Fruit fly (Drosophila melanogaster) whole organism, embryonic: ENCODE data around the gene SsRbeta.
A peak's percentile ranks its signal among the peaks of the same experiment; 100 is the strongest.

ENCODE experiments used
- ATbp ChIP-seq: fragments of 200-800 bp; sonication (Bioruptor generic); optimal IDR thresholded peaks from 2 replicates; lab custom pipeline; 2017; ENCODE audit warnings: missing biosample characterization, mild to moderate bottlenecking, missing genetic modification characterization, missing genetic modification reagents
- Aef1 ChIP-seq: fragments of 200-800 bp; sonication (Bioruptor generic); IDR thresholded peaks from 3 replicates; pipeline ENCODE4 v1.3.6; 2022; ENCODE audit warnings: missing biosample characterization, missing genetic modification characterization
- Asciz ChIP-seq: fragments of 200-800 bp; sonication (Bioruptor generic); optimal IDR thresholded peaks from 2 replicates; lab custom pipeline; 2017; ENCODE audit warnings: missing biosample characterization, mild to moderate bottlenecking, missing genetic modification characterization, missing genetic modification reagents
- C15 ChIP-seq: fragments of 200-800 bp; sonication (Bioruptor generic); IDR thresholded peaks from 3 replicates; pipeline ENCODE4 v1.3.6; 2022; ENCODE audit warnings: missing biosample characterization, missing genetic modification characterization
- CG11456 ChIP-seq: fragments of 200-800 bp; sonication (Bioruptor generic); IDR thresholded peaks from 3 replicates; pipeline ENCODE4 v1.3.6; 2022; ENCODE audit warnings: missing biosample characterization, missing genetic modification characterization
- CG11504 ChIP-seq: fragments of 200-800 bp; sonication (Bioruptor generic); optimal IDR thresholded peaks from 3 replicates; lab custom pipeline; 2019; ENCODE audit warnings: missing biosample characterization, mild to moderate bottlenecking, missing genetic modification characterization, moderate library complexity
- CG14860 ChIP-seq: fragments of 200-800 bp; sonication (Bioruptor generic); IDR thresholded peaks from 3 replicates; pipeline ENCODE4 v1.3.6; 2022; ENCODE audit warnings: missing biosample characterization, missing genetic modification characterization; ENCODE audit not compliant: partially characterized antibody
- CG15601 ChIP-seq: fragments of 200-800 bp; sonication (Bioruptor generic); optimal IDR thresholded peaks from 3 replicates; lab custom pipeline; 2019; ENCODE audit warnings: missing biosample characterization, mild to moderate bottlenecking, missing genetic modification characterization, moderate library complexity
- CG17361 ChIP-seq: fragments of 200-800 bp; sonication (Bioruptor generic); IDR thresholded peaks from 3 replicates; pipeline ENCODE4 v1.3.6; 2022; ENCODE audit warnings: missing biosample characterization, missing genetic modification characterization
- CG2712 ChIP-seq: fragments of 200-800 bp; optimal IDR thresholded peaks from 3 replicates; lab custom pipeline; 2019; ENCODE audit warnings: missing biosample characterization, mild to moderate bottlenecking, missing genetic modification characterization, moderate library complexity
- CG31441 ChIP-seq: fragments of 200-800 bp; sonication (Bioruptor generic); IDR thresholded peaks from 2 replicates; pipeline ENCODE4 v1.3.6; 2022; ENCODE audit warnings: missing biosample characterization, missing genetic modification characterization
- CG32772 ChIP-seq: fragments of 200-800 bp; sonication (Bioruptor generic); IDR thresholded peaks from 2 replicates; pipeline ENCODE4 v1.3.6; 2022; ENCODE audit warnings: missing biosample characterization, missing genetic modification characterization
- CG4328 ChIP-seq: fragments of 200-800 bp; sonication (Bioruptor generic); optimal IDR thresholded peaks from 3 replicates; lab custom pipeline; 2017; ENCODE audit warnings: missing biosample characterization, missing genetic modification reagents, missing genetic modification characterization
- CG6654 ChIP-seq: fragments of 200-800 bp; sonication (Bioruptor generic); optimal IDR thresholded peaks from 2 replicates; lab custom pipeline; 2017; ENCODE audit warnings: missing biosample characterization, mild to moderate bottlenecking, missing genetic modification characterization
- CG7963 ChIP-seq: fragments of 200-800 bp; sonication (Bioruptor generic); IDR thresholded peaks from 3 replicates; pipeline ENCODE4 v1.3.6; 2022; ENCODE audit warnings: missing biosample characterization, missing genetic modification characterization; ENCODE audit not compliant: partially characterized antibody
- CG9437 ChIP-seq: fragments of 200-800 bp; sonication (Bioruptor generic); optimal IDR thresholded peaks from 2 replicates; lab custom pipeline; 2018; ENCODE audit warnings: missing biosample characterization, mild to moderate bottlenecking, missing genetic modification characterization
- CG9817 ChIP-seq: fragments of 200-800 bp; sonication (Bioruptor generic); optimal IDR thresholded peaks from 2 replicates; lab custom pipeline; 2018; ENCODE audit warnings: missing biosample characterization, mild to moderate bottlenecking, missing genetic modification characterization, moderate library complexity
- Dad ChIP-seq: fragments of 200-800 bp; sonication (Bioruptor generic); optimal IDR thresholded peaks from 3 replicates; lab custom pipeline; 2016; ENCODE audit warnings: missing biosample characterization, missing genetic modification characterization
- E2f1 ChIP-seq: fragments of 200-800 bp; sonication (Bioruptor generic); IDR thresholded peaks from 2 replicates; pipeline ENCODE4 v1.3.6; 2022; ENCODE audit warnings: missing biosample characterization, missing genetic modification characterization
- Ets65A ChIP-seq: fragments of 200-800 bp; sonication (Bioruptor generic); peaks from one replicate; lab custom pipeline; 2016; ENCODE audit warnings: missing biosample characterization, missing genetic modification characterization
- Fer2 ChIP-seq: fragments of 200-800 bp; sonication (Bioruptor generic); optimal IDR thresholded peaks from 2 replicates; lab custom pipeline; 2018; ENCODE audit warnings: missing biosample characterization, mild to moderate bottlenecking, missing genetic modification characterization, moderate library complexity
- HLH3B ChIP-seq: fragments of 200-800 bp; sonication (Bioruptor generic); IDR thresholded peaks from 2 replicates; pipeline ENCODE4 v1.3.6; 2022; ENCODE audit warnings: missing biosample characterization, missing genetic modification characterization
- HmgZ ChIP-seq: fragments of 200-800 bp; sonication (Bioruptor generic); optimal IDR thresholded peaks from 2 replicates; lab custom pipeline; 2018; ENCODE audit warnings: missing biosample characterization, mild to moderate bottlenecking, missing genetic modification characterization
- Hr3 ChIP-seq: fragments of 200-800 bp; sonication (Bioruptor generic); optimal IDR thresholded peaks from 3 replicates; lab custom pipeline; 2016; ENCODE audit warnings: missing biosample characterization, missing genetic modification characterization
- Hr51 ChIP-seq, 2 experiments: fragments of 200-800 bp; sonication (Bioruptor generic); optimal IDR thresholded peaks; 2 replicates in 1 of 2; 3 replicates in 1 of 2; lab custom pipeline; 2016 to 2018; ENCODE audit warnings: missing biosample characterization in 2 of 2, missing genetic modification characterization in 2 of 2, mild to moderate bottlenecking in 1 of 2, moderate library complexity in 1 of 2
- Mad ChIP-seq: fragments of 200-800 bp; sonication (Bioruptor generic); optimal IDR thresholded peaks from 2 replicates; lab custom pipeline; 2016; ENCODE audit warnings: missing biosample characterization, missing genetic modification characterization
- Med ChIP-seq: fragments of 200-800 bp; sonication (Bioruptor generic); peaks from one replicate; lab custom pipeline; 2016; ENCODE audit warnings: missing biosample characterization, missing genetic modification characterization, mild to moderate bottlenecking, inconsistent platforms, moderate library complexity
- NK7.1 ChIP-seq: fragments of 200-800 bp; sonication (Bioruptor generic); optimal IDR thresholded peaks from 3 replicates; lab custom pipeline; 2016; ENCODE audit warnings: missing biosample characterization, missing genetic modification characterization
- Sox102F ChIP-seq: fragments of 200-800 bp; sonication (Bioruptor generic); optimal IDR thresholded peaks from 2 replicates; lab custom pipeline; 2018; ENCODE audit warnings: missing biosample characterization, mild to moderate bottlenecking, missing genetic modification characterization, moderate library complexity
- Sry-δ ChIP-seq: fragments of 200-800 bp; sonication (Bioruptor generic); optimal IDR thresholded peaks from 2 replicates; lab custom pipeline; 2016; ENCODE audit warnings: missing biosample characterization, missing genetic modification characterization
- Xrp1 ChIP-seq: fragments of 200-800 bp; sonication (Bioruptor generic); IDR thresholded peaks from 2 replicates; pipeline ENCODE4 v1.3.6; 2022; ENCODE audit warnings: missing biosample characterization, missing genetic modification characterization
- ase ChIP-seq: fragments of 200-800 bp; sonication (Bioruptor generic); IDR thresholded peaks from 3 replicates; pipeline ENCODE4 v1.3.6; 2022; ENCODE audit warnings: missing biosample characterization, missing genetic modification characterization
- bsh ChIP-seq, 2 experiments: fragments of 200-800 bp; sonication (Bioruptor generic); optimal IDR thresholded peaks; 2 replicates each; lab custom pipeline; 2017 to 2018; ENCODE audit warnings: mild to moderate bottlenecking in 2 of 2, missing biosample characterization in 2 of 2, missing genetic modification characterization in 2 of 2, moderate library complexity in 1 of 2
- eyg ChIP-seq: fragments of 200-800 bp; sonication (Bioruptor generic); optimal IDR thresholded peaks from 3 replicates; lab custom pipeline; 2016; ENCODE audit warnings: missing biosample characterization, missing genetic modification characterization
- gem ChIP-seq: fragments of 200-800 bp; sonication (Bioruptor generic); optimal IDR thresholded peaks from 2 replicates; lab custom pipeline; 2019; ENCODE audit warnings: missing biosample characterization, mild to moderate bottlenecking, missing genetic modification characterization, moderate library complexity
- grau ChIP-seq: fragments of 200-800 bp; optimal IDR thresholded peaks from 3 replicates; lab custom pipeline; 2019; ENCODE audit warnings: missing biosample characterization, mild to moderate bottlenecking, missing genetic modification characterization, moderate library complexity
- grn ChIP-seq: fragments of 200-800 bp; sonication (Bioruptor generic); optimal IDR thresholded peaks from 3 replicates; lab custom pipeline; 2017; ENCODE audit warnings: missing biosample characterization, missing genetic modification characterization
- ham ChIP-seq: fragments of 200-800 bp; sonication (Bioruptor generic); IDR thresholded peaks from 2 replicates; pipeline ENCODE4 v1.3.6; 2022; ENCODE audit warnings: missing biosample characterization, missing genetic modification characterization
- ind ChIP-seq: fragments of 200-800 bp; sonication (Bioruptor generic); optimal IDR thresholded peaks from 3 replicates; lab custom pipeline; 2016; ENCODE audit warnings: missing biosample characterization, missing genetic modification characterization
- knrl ChIP-seq: fragments of 200-800 bp; sonication (Bioruptor generic); IDR thresholded peaks from 3 replicates; pipeline ENCODE4 v1.3.6; 2022; ENCODE audit warnings: missing biosample characterization, missing genetic modification characterization; ENCODE audit not compliant: partially characterized antibody
- nom ChIP-seq: fragments of 200-800 bp; sonication (Bioruptor generic); optimal IDR thresholded peaks from 2 replicates; lab custom pipeline; 2017; ENCODE audit warnings: missing biosample characterization, missing genetic modification characterization, mild to moderate bottlenecking, moderate library complexity, missing genetic modification reagents
- phol ChIP-seq: fragments of 200-800 bp; sonication (Bioruptor generic); optimal IDR thresholded peaks from 3 replicates; lab custom pipeline; 2018; ENCODE audit warnings: missing biosample characterization, mild to moderate bottlenecking, missing genetic modification characterization, moderate library complexity
- sob ChIP-seq: fragments of 200-800 bp; sonication (Bioruptor generic); IDR thresholded peaks from 2 replicates; pipeline ENCODE4 v1.3.6; 2022; ENCODE audit warnings: missing biosample characterization, missing genetic modification characterization
- usp ChIP-seq: fragments of >200 bp; optimal IDR thresholded peaks from 2 replicates; lab custom pipeline; 2017; ENCODE audit warnings: missing biosample characterization, missing genetic modification characterization
- zen2 ChIP-seq: fragments of 200-800 bp; sonication (Bioruptor generic); IDR thresholded peaks from 3 replicates; pipeline ENCODE4 v1.3.6; 2022; ENCODE audit warnings: missing biosample characterization, missing genetic modification characterization; ENCODE audit not compliant: partially characterized antibody

The SsRbeta gene

DNA sequence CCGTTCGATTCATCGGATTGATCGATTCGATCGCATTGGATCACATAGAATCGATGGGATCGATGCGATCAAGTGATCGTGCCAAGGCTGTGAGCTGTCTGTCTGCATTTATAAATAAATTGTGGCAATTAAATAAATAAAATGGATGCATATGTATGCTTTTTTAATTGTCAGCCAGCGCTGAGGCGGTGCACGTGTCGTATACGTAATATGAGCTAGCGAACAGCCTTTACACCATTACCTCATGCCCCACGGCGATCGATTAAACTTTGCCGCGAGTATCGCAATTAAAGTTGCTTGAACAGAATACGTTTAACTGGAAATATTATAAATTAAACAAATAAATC, 37.6 kb downstream of the SsRbeta start:
- no peak for TF ChIP-seq eyg (GFP tag; lab: Kevin White, UChicago)
- peak; percentile 15 for TF ChIP-seq Med (GFP tag; lab: Kevin White, UChicago)
- TF ChIP-seq CG14860 (GFP tag; lab: Robert Waterston, UW), result no peak
- no peak for TF ChIP-seq grau (tag; lab: Kevin White, UChicago)
- TF ChIP-seq CG6654 (GFP tag; lab: Kevin White, UChicago), result no peak
- no peak for TF ChIP-seq nom (GFP tag; lab: Kevin White, UChicago)
- TF ChIP-seq Xrp1 (GFP tag; lab: Robert Waterston, UW), result no peak
- 0 out of 3 replicates have a peak, but pooled peaks have one; percentile 11 for TF ChIP-seq CG7963 (GFP tag; lab: Robert Waterston, UW)
- TF ChIP-seq knrl (GFP tag; lab: Robert Waterston, UW), result no peak
- no peak for TF ChIP-seq Fer2

- TF ChIP-seq Hr3 (no peak), CG11504 (tag; lab: Kevin White, UChicago) (peak; percentile 3), HmgZ (tag; lab: Kevin White, UChicago) (no peak), CG4328 (GFP tag; lab: Kevin White, UChicago) (no peak), CG9437 (GFP tag; lab: Kevin White, UChicago) (no peak), Sox102F (GFP tag; lab: Kevin White, UChicago) (peak; percentile 5), ase (no peak), E2f1 (GFP tag; lab: Robert Waterston, UW) (no peak), Dad (GFP tag; lab: Kevin White, UChicago) (no peak), CG15601 (tag; lab: Kevin White, UChicago) (no peak), Aef1 (no peak), Hr51 (GFP tag; optimal IDR thresholded peaks at IDR 0.05; lab: Kevin White, UChicago) (peak in 1 of 2 experiments; percentile 1), gem (tag; lab: Kevin White, UChicago) (peak; percentile 9), usp (GFP tag; lab: Kevin White, UChicago) (no peak), NK7.1 (GFP tag; lab: Kevin White, UChicago) (no peak), grn (GFP tag; lab: Kevin White, UChicago) (no peak), nom (GFP tag; lab: Kevin White, UChicago) (peak; percentile 0), Mad (GFP tag; lab: Kevin White, UChicago) (no peak), CG32772 (GFP tag; lab: Robert Waterston, UW) (no peak), Med (GFP tag; lab: Kevin White, UChicago) (peak; percentile 48)
Observed at dm6 chr3L:16167723-16168386, 38.4 kb downstream of the SsRbeta start.

DNA sequence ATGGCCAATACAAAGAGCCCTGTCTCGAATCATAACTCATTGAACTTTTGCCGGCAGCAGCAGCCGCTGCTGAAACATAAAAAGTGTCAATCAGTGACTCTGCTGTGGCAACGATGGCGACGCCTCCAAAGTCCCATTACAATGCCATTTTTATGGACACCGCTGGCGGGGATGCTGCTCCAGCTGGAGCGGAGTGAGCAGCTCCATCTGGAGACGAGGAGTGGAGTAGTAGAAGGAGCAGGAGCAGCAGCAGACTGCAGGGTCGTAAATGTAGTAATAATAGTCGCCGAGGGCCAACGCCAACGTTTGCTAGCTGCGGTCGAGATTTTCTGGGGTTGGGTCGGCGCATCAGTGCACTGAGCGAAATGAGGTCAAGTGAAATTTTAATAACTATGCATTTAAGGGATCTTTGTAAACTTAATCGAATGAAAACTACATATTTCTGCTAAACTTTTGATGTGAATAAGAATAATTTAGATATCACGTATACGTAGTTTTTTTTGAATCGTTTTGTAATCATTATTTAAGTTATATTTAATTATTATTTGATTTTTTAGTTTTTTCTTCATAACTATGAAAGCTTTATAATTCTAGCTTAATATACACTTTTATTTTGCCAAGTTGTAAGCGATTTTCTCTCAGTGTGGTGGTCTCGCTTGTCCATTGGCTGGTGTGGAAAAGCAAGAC, 39.2 kb downstream of the SsRbeta start:
- no peak for TF ChIP-seq ind
- TF ChIP-seq bsh (GFP tag; optimal IDR thresholded peaks at IDR 0.05; lab: Kevin White, UChicago), result peak in 1 of 2 experiments; percentile 10
- TF ChIP-seq Hr51 (GFP tag; optimal IDR thresholded peaks at IDR 0.05; lab: Kevin White, UChicago), result peak in 1 of 2 experiments; percentile 4
- peak; percentile 36 for TF ChIP-seq Ets65A
- TF ChIP-seq Med (GFP tag; lab: Kevin White, UChicago), result peak; percentile 50
- TF ChIP-seq ATbp, result peak; percentile 1
- TF ChIP-seq Asciz, result peak; percentile 19
- TF ChIP-seq ham, result 0 out of 2 replicates have a peak, but pooled peaks have one; percentile 21
- TF ChIP-seq C15 (GFP tag; lab: Robert Waterston, UW), result no peak
- TF ChIP-seq CG2712 (tag; lab: Kevin White, UChicago), result peak; percentile 15
- no peak for TF ChIP-seq Sry-δ (GFP tag; lab: Kevin White, UChicago)
- 0 out of 2 replicates have a peak, but pooled peaks have one; percentile 12 for TF ChIP-seq CG31441 (GFP tag; lab: Robert Waterston, UW)
- 0 out of 2 replicates have a peak, but pooled peaks have one; percentile 13 for TF ChIP-seq sob (GFP tag; lab: Robert Waterston, UW)
- TF ChIP-seq CG11456 (GFP tag; lab: Robert Waterston, UW), result 0 out of 3 replicates have a peak, but pooled peaks have one; percentile 25
- no peak for TF ChIP-seq HLH3B
- TF ChIP-seq CG17361 (GFP tag; lab: Robert Waterston, UW), result 0 out of 3 replicates have a peak, but pooled peaks have one; percentile 19
- no peak for TF ChIP-seq CG9817 (tag; lab: Kevin White, UChicago)
- no peak for TF ChIP-seq zen2
- peak; percentile 3 for TF ChIP-seq phol
- TF ChIP-seq gem (tag; lab: Kevin White, UChicago), result peak; percentile 22
